Fruit fly (Drosophila melanogaster) whole organism, embryonic: ENCODE measurements around the gene Not10.

Experiments used
- Atf6 ChIP-seq: fragments of 200-800 bp; sonication (Bioruptor generic); IDR thresholded peaks from 2 replicates; pipeline ENCODE4 v1.3.6; 2022; ENCODE audit warnings: missing biosample characterization, missing genetic modification characterization
- CG10209 ChIP-seq: fragments of 200-800 bp; sonication (Bioruptor generic); optimal IDR thresholded peaks from 3 replicates; lab custom pipeline; 2017; ENCODE audit warnings: missing biosample characterization, mild to moderate bottlenecking, missing genetic modification characterization, missing genetic modification reagents
- CG1233 ChIP-seq: fragments of 200-800 bp; sonication (Bioruptor generic); optimal IDR thresholded peaks from 4 replicates; lab custom pipeline; 2018; ENCODE audit warnings: missing biosample characterization, mild to moderate bottlenecking, missing genetic modification characterization
- CG13624 ChIP-seq: fragments of 200-800 bp; sonication (Bioruptor generic); optimal IDR thresholded peaks from 2 replicates; lab custom pipeline; 2016; ENCODE audit warnings: missing biosample characterization, missing genetic modification characterization
- CG14710 ChIP-seq: fragments of 200-800 bp; sonication (Bioruptor generic); optimal IDR thresholded peaks from 3 replicates; lab custom pipeline; 2019; ENCODE audit warnings: missing biosample characterization, mild to moderate bottlenecking, missing genetic modification characterization, moderate library complexity
- CG15073 ChIP-seq: fragments of 200-800 bp; sonication (Bioruptor generic); optimal IDR thresholded peaks from 2 replicates; lab custom pipeline; 2016; ENCODE audit warnings: missing biosample characterization, missing genetic modification characterization
- CG1602 ChIP-seq: fragments of 200-800 bp; sonication (Bioruptor generic); optimal IDR thresholded peaks from 3 replicates; lab custom pipeline; 2016; ENCODE audit warnings: missing biosample characterization, missing genetic modification characterization
- CG16779 ChIP-seq: fragments of 200-800 bp; sonication (Bioruptor generic); IDR thresholded peaks from 2 replicates; pipeline ENCODE4 v1.3.6; 2022; ENCODE audit warnings: missing biosample characterization, missing genetic modification characterization
- CG17361 ChIP-seq: fragments of 200-800 bp; sonication (Bioruptor generic); IDR thresholded peaks from 3 replicates; pipeline ENCODE4 v1.3.6; 2022; ENCODE audit warnings: missing biosample characterization, missing genetic modification characterization
- CG1792 ChIP-seq: fragments of 200-800 bp; sonication (Bioruptor generic); optimal IDR thresholded peaks from 2 replicates; lab custom pipeline; 2016; ENCODE audit warnings: missing biosample characterization, missing genetic modification characterization
- CG18764 ChIP-seq: fragments of 200-800 bp; sonication (Bioruptor generic); optimal IDR thresholded peaks from 3 replicates; lab custom pipeline; 2016; ENCODE audit warnings: missing biosample characterization, missing genetic modification characterization
- CG2120 ChIP-seq: fragments of 200-800 bp; sonication (Bioruptor generic); optimal IDR thresholded peaks from 3 replicates; lab custom pipeline; 2016; ENCODE audit warnings: missing biosample characterization, missing genetic modification characterization
- CG31365 ChIP-seq: fragments of 200-800 bp; sonication (Bioruptor generic); optimal IDR thresholded peaks from 2 replicates; lab custom pipeline; 2018; ENCODE audit warnings: missing biosample characterization, mild to moderate bottlenecking, missing genetic modification characterization
- CG4404 ChIP-seq: fragments of 200-800 bp; sonication (Bioruptor generic); IDR thresholded peaks from 2 replicates; pipeline ENCODE4 v1.3.6; 2022; ENCODE audit warnings: missing biosample characterization, missing genetic modification characterization
- CG4424 ChIP-seq: fragments of 200-800 bp; sonication (Bioruptor generic); optimal IDR thresholded peaks from 3 replicates; lab custom pipeline; 2016; ENCODE audit warnings: missing biosample characterization, missing genetic modification characterization
- CG6791 ChIP-seq: fragments of 200-800 bp; sonication (Bioruptor generic); IDR thresholded peaks from 3 replicates; pipeline ENCODE4 v1.3.6; 2022; ENCODE audit warnings: missing biosample characterization, missing genetic modification characterization; ENCODE audit not compliant: partially characterized antibody
- Camta ChIP-seq: fragments of 200-800 bp; sonication (Bioruptor generic); optimal IDR thresholded peaks from 2 replicates; lab custom pipeline; 2016; ENCODE audit warnings: missing biosample characterization, missing genetic modification characterization
- Chrac-16 ChIP-seq: fragments of 200-800 bp; sonication (Bioruptor generic); optimal IDR thresholded peaks from 3 replicates; lab custom pipeline; 2016; ENCODE audit warnings: missing biosample characterization, missing genetic modification characterization
- CkIIα-i1 ChIP-seq: fragments of 200-800 bp; sonication (Bioruptor generic); IDR thresholded peaks from 2 replicates; pipeline ENCODE4 v1.3.6; 2022; ENCODE audit warnings: missing biosample characterization, missing genetic modification characterization
- CrebB ChIP-seq: fragments of 200-800 bp; sonication (Bioruptor generic); optimal IDR thresholded peaks from 3 replicates; lab custom pipeline; 2018; ENCODE audit warnings: missing biosample characterization, mild to moderate bottlenecking, missing genetic modification characterization
- Dfd ChIP-seq, 2 experiments: fragments of >200 bp; optimal IDR thresholded peaks; 2 replicates each; lab custom pipeline; 2017; ENCODE audit warnings: missing biosample characterization in 2 of 2, missing genetic modification characterization in 2 of 2
- Dip3 ChIP-seq: fragments of 200-800 bp; sonication (Bioruptor generic); optimal IDR thresholded peaks from 3 replicates; lab custom pipeline; 2016; ENCODE audit warnings: missing biosample characterization, missing genetic modification characterization
- Ets65A ChIP-seq: fragments of 200-800 bp; sonication (Bioruptor generic); peaks from one replicate; lab custom pipeline; 2016; ENCODE audit warnings: missing biosample characterization, missing genetic modification characterization
- Ets97D ChIP-seq: fragments of 200-800 bp; sonication (Bioruptor generic); optimal IDR thresholded peaks from 3 replicates; lab custom pipeline; 2016; ENCODE audit warnings: missing biosample characterization, missing genetic modification characterization
- Fer3 ChIP-seq: fragments of 200-800 bp; sonication (Bioruptor generic); optimal IDR thresholded peaks from 2 replicates; lab custom pipeline; 2018; ENCODE audit warnings: missing biosample characterization, mild to moderate bottlenecking, missing genetic modification characterization, moderate library complexity
- H15 ChIP-seq: fragments of 200-800 bp; sonication (Bioruptor generic); IDR thresholded peaks from 3 replicates; pipeline ENCODE4 v1.3.6; 2022; ENCODE audit warnings: missing biosample characterization, missing genetic modification characterization
- HHEX ChIP-seq: fragments of 200-800 bp; sonication (Bioruptor generic); optimal IDR thresholded peaks from 3 replicates; lab custom pipeline; 2017; ENCODE audit warnings: missing biosample characterization, mild to moderate bottlenecking, missing genetic modification characterization, missing genetic modification reagents
- HLH4C ChIP-seq: fragments of 200-800 bp; sonication (Bioruptor generic); IDR thresholded peaks from 3 replicates; pipeline ENCODE4 v1.3.6; 2022; ENCODE audit warnings: missing biosample characterization, missing genetic modification characterization; ENCODE audit not compliant: partially characterized antibody
- MBD-R2 ChIP-seq: fragments of 200-800 bp; sonication (Bioruptor generic); IDR thresholded peaks from 2 replicates; pipeline ENCODE4 v1.3.6; 2022; ENCODE audit warnings: missing biosample characterization, missing genetic modification characterization
- Meics ChIP-seq: fragments of 200-800 bp; sonication (Bioruptor generic); optimal IDR thresholded peaks from 2 replicates; lab custom pipeline; 2017; ENCODE audit warnings: missing biosample characterization, mild to moderate bottlenecking, missing genetic modification characterization
- Mrtf ChIP-seq: fragments of 200-800 bp; sonication (Bioruptor generic); IDR thresholded peaks from 3 replicates; pipeline ENCODE4 v1.3.6; 2022; ENCODE audit warnings: missing biosample characterization, missing genetic modification characterization
- Nf-YC ChIP-seq: fragments of 200-800 bp; optimal IDR thresholded peaks from 3 replicates; lab custom pipeline; 2019; ENCODE audit warnings: missing biosample characterization, mild to moderate bottlenecking, missing genetic modification characterization, moderate library complexity
- Oli ChIP-seq: fragments of 200-800 bp; sonication (Bioruptor generic); optimal IDR thresholded peaks from 2 replicates; lab custom pipeline; 2018; ENCODE audit warnings: missing biosample characterization, mild to moderate bottlenecking, missing genetic modification characterization, moderate library complexity
- Sox102F ChIP-seq: fragments of 200-800 bp; sonication (Bioruptor generic); optimal IDR thresholded peaks from 2 replicates; lab custom pipeline; 2018; ENCODE audit warnings: missing biosample characterization, mild to moderate bottlenecking, missing genetic modification characterization, moderate library complexity
- TFAM ChIP-seq: fragments of 200-800 bp; sonication (Bioruptor generic); optimal IDR thresholded peaks from 2 replicates; lab custom pipeline; 2017; ENCODE audit warnings: missing biosample characterization, missing genetic modification characterization, inconsistent platforms
- ase ChIP-seq: fragments of 200-800 bp; sonication (Bioruptor generic); IDR thresholded peaks from 3 replicates; pipeline ENCODE4 v1.3.6; 2022; ENCODE audit warnings: missing biosample characterization, missing genetic modification characterization
- bab2 ChIP-seq: fragments of 200-800 bp; sonication (Bioruptor generic); optimal IDR thresholded peaks from 2 replicates; lab custom pipeline; 2016; ENCODE audit warnings: missing biosample characterization, missing genetic modification characterization
- bcd ChIP-seq: fragments of 200-800 bp; sonication (Bioruptor generic); optimal IDR thresholded peaks from 2 replicates; lab custom pipeline; 2017; ENCODE audit warnings: missing biosample characterization, mild to moderate bottlenecking, missing genetic modification characterization
- ci ChIP-seq: fragments of 200-800 bp; sonication (Bioruptor generic); IDR thresholded peaks from 3 replicates; pipeline ENCODE4 v1.3.6; 2022; ENCODE audit warnings: missing biosample characterization, missing genetic modification characterization
- dati ChIP-seq: fragments of 200-800 bp; sonication (Bioruptor generic); IDR thresholded peaks from 2 replicates; pipeline ENCODE4 v1.3.6; 2022; ENCODE audit warnings: missing biosample characterization, missing genetic modification characterization
- gfzf ChIP-seq: fragments of 200-800 bp; sonication (Bioruptor generic); optimal IDR thresholded peaks from 2 replicates; lab custom pipeline; 2016; ENCODE audit warnings: missing biosample characterization, mild to moderate bottlenecking, missing genetic modification characterization, moderate library complexity
- gt ChIP-seq: fragments of 200-800 bp; sonication (Bioruptor generic); IDR thresholded peaks from 2 replicates; pipeline ENCODE4 v1.3.6; 2022; ENCODE audit warnings: missing biosample characterization, missing genetic modification characterization
- hb ChIP-seq: fragments of 200-800 bp; sonication (Bioruptor generic); IDR thresholded peaks from 3 replicates; pipeline ENCODE4 v1.3.6; 2022; ENCODE audit warnings: missing biosample characterization, missing genetic modification characterization; ENCODE audit not compliant: partially characterized antibody
- kni ChIP-seq: fragments of 200-800 bp; sonication (Bioruptor generic); optimal IDR thresholded peaks from 3 replicates; lab custom pipeline; 2017; ENCODE audit warnings: mild to moderate bottlenecking, missing biosample characterization, missing genetic modification reagents, missing genetic modification characterization
- lmd ChIP-seq: fragments of 200-800 bp; sonication (Bioruptor generic); IDR thresholded peaks from 2 replicates; pipeline ENCODE4 v1.3.6; 2022; ENCODE audit warnings: missing biosample characterization, missing genetic modification characterization
- nmo ChIP-seq: fragments of 200-800 bp; sonication (Bioruptor generic); optimal IDR thresholded peaks from 2 replicates; lab custom pipeline; 2018; ENCODE audit warnings: missing biosample characterization, mild to moderate bottlenecking, missing genetic modification characterization, moderate library complexity
- org-1 ChIP-seq: fragments of 200-800 bp; sonication (Bioruptor generic); optimal IDR thresholded peaks from 2 replicates; lab custom pipeline; 2017; ENCODE audit warnings: missing biosample characterization, missing genetic modification characterization
- prd ChIP-seq, 3 experiments: fragments of >200 bp in 2 of 3; fragments of 200-800 bp in 1 of 3; sonication (Bioruptor generic) in 1 of 3; optimal IDR thresholded peaks in 2 of 3; IDR thresholded peaks in 1 of 3; 2 replicates in 2 of 3; 3 replicates in 1 of 3; pipeline versions ENCODE4 v1.3.6 to Lab custom; 2017 to 2022; ENCODE audit warnings: missing biosample characterization in 1 of 3, missing genetic modification characterization in 1 of 3
- row ChIP-seq: fragments of 200-800 bp; sonication (Bioruptor generic); IDR thresholded peaks from 3 replicates; pipeline ENCODE4 v1.3.6; 2022; ENCODE audit warnings: missing biosample characterization, missing genetic modification characterization
- tap ChIP-seq: fragments of 200-800 bp; optimal IDR thresholded peaks from 3 replicates; lab custom pipeline; 2019; ENCODE audit warnings: missing biosample characterization, mild to moderate bottlenecking, missing genetic modification characterization, moderate library complexity
- yki ChIP-seq: fragments of >200 bp; optimal IDR thresholded peaks from 3 replicates; lab custom pipeline; 2018
- z ChIP-seq: fragments of 200-800 bp; sonication (Bioruptor generic); IDR thresholded peaks from 3 replicates; pipeline ENCODE4 v1.3.6; 2022; ENCODE audit warnings: missing biosample characterization, missing genetic modification characterization

The Not10 gene

DNA sequence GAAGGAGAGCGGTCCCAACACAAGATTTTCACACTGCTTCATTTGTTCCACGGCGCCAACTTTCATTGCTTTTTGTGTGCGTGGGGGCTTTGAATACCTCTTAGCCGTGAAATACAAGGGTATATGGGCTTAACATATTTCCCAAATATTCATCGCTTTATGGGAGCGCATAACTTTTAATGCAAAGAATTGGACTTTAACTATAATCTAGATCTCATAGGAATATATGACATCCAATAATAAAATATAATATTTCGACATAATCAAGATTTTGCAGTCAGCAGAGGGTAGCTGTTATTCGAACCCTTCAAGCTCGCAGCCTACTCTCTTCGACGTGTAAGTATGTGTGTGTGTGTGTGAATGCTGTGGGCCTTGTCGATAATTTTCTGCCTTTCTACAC lies 38.8 kb upstream of the Not10 start (continued):
- TF ChIP-seq H15 (no peak), ase (GFP tag; lab: Robert Waterston, UW) (peak; percentile 29; the same call in 1 of the 3 replicates), Mrtf (GFP tag; lab: Robert Waterston, UW) (0 out of 3 replicates have a peak, but pooled peaks have one; percentile 8), Dfd (GFP tag; optimal IDR thresholded peaks at IDR 0.05; lab: Kevin White, UChicago) (no peak), Camta (no peak), gt (GFP tag; lab: Robert Waterston, UW) (no peak), HHEX (GFP tag; lab: Kevin White, UChicago) (peak; percentile 36), nmo (GFP tag; lab: Kevin White, UChicago) (peak; percentile 28), CG13624 (GFP tag; lab: Kevin White, UChicago) (no peak), hb (GFP tag; lab: Robert Waterston, UW) (no peak), CG15073 (GFP tag; lab: Kevin White, UChicago) (no peak), CG18764 (GFP tag; lab: Kevin White, UChicago) (no peak), Sox102F (GFP tag; lab: Kevin White, UChicago) (peak; percentile 59), dati (GFP tag; lab: Robert Waterston, UW) (no peak), CG17361 (no peak), yki (no peak), bcd (GFP tag; lab: Kevin White, UChicago) (peak; percentile 33), MBD-R2 (GFP tag; lab: Robert Waterston, UW) (no peak), Ets65A (GFP tag; lab: Kevin White, UChicago) (no peak), ci (GFP tag; lab: Robert Waterston, UW) (peak; percentile 51; the same call in 2 of the 3 replicates), CG10209 (peak; percentile 15), Fer3 (tag; lab: Kevin White, UChicago) (peak; percentile 32), row (GFP tag; lab: Robert Waterston, UW) (peak; percentile 79; the same call in 2 of the 3 replicates), prd (optimal IDR thresholded peaks at IDR 0.05; lab: Kevin White, UChicago) (no peak), prd (GFP tag; IDR thresholded peaks at IDR 0.05; lab: Robert Waterston, UW) (peak; percentile 39; the same call in 2 of the 3 replicates), HLH4C (peak; percentile 49; the same call in 2 of the 3 replicates), gfzf (no peak), Meics (GFP tag; lab: Kevin White, UChicago) (peak; percentile 59), kni (GFP tag; lab: Kevin White, UChicago) (no peak), bab2 (GFP tag; lab: Kevin White, UChicago) (peak; percentile 33), CG2120 (GFP tag; lab: Kevin White, UChicago) (peak; percentile 64), Nf-YC (tag; lab: Kevin White, UChicago) (no peak), CG4424 (no peak), CG14710 (tag; lab: Kevin White, UChicago) (no peak), CG6791 (GFP tag; lab: Robert Waterston, UW) (no peak), CrebB (tag; lab: Kevin White, UChicago) (no peak), lmd (GFP tag; lab: Robert Waterston, UW) (peak; percentile 29; the same call in 1 of the 2 replicates), Ets97D (no peak), Oli (tag; lab: Kevin White, UChicago) (peak; percentile 48), CG1602 (peak; percentile 3), z (GFP tag; lab: Robert Waterston, UW) (no peak), TFAM (no peak), Chrac-16 (GFP tag; lab: Kevin White, UChicago) (peak; percentile 2), org-1 (GFP tag; lab: Kevin White, UChicago) (peak; percentile 40), CG16779 (GFP tag; lab: Robert Waterston, UW) (no peak), Dip3 (no peak), Atf6 (GFP tag; lab: Robert Waterston, UW) (peak; percentile 41; the same call in 1 of the 2 replicates), CG31365 (tag; lab: Kevin White, UChicago) (no peak), CG1792 (GFP tag; lab: Kevin White, UChicago) (no peak), tap (no peak), CG1233 (GFP tag; lab: Kevin White, UChicago) (no peak), CkIIα-i1 (GFP tag; lab: Robert Waterston, UW) (no peak), CG4404 (GFP tag; lab: Robert Waterston, UW) (no peak)
